Worm (Caenorhabditis elegans) whole organism, young adult: Measurements from ENCODE around the gene C45B2.1.

ENCODE experiments used
- D2030.7 ChIP-seq: fragments of 200-800 bp; sonication (Bioruptor generic); IDR thresholded peaks from 2 replicates; pipeline ENCODE4 v1.3.6; 2022; ENCODE audit warnings: missing genetic modification reagents, missing genetic modification characterization, missing compliant biosample characterization
- F22D6.2 ChIP-seq: sonication (generic microtip); optimal IDR thresholded peaks from 2 replicates; lab custom pipeline; 2016; ENCODE audit warnings: mild to moderate bottlenecking, missing genetic modification characterization, missing compliant biosample characterization
- F37B4.10 ChIP-seq: fragments of 200-800 bp; sonication (Bioruptor generic); IDR thresholded peaks from 2 replicates; pipeline ENCODE4 v1.3.6; 2022; ENCODE audit warnings: missing genetic modification characterization, missing compliant biosample characterization
- F52B5.7 ChIP-seq: sonication (generic microtip); optimal IDR thresholded peaks from 2 replicates; lab custom pipeline; 2016; ENCODE audit warnings: mild to moderate bottlenecking, missing genetic modification characterization, missing compliant biosample characterization
- F55B11.4 ChIP-seq: sonication (generic microtip); optimal IDR thresholded peaks from 2 replicates; lab custom pipeline; 2016; ENCODE audit warnings: missing compliant biosample characterization, missing genetic modification characterization, borderline replicate concordance; ENCODE audit not compliant: insufficient read depth
- Y53F4B.3 ChIP-seq: fragments of 200-800 bp; sonication (Bioruptor generic); IDR thresholded peaks from 2 replicates; pipeline ENCODE4 v1.3.6; 2022; ENCODE audit warnings: missing genetic modification reagents, missing genetic modification characterization, missing compliant biosample characterization
- Y56A3A.18 ChIP-seq: fragments of 200-800 bp; sonication (Bioruptor generic); IDR thresholded peaks from 2 replicates; pipeline ENCODE4 v1.3.6; 2022; ENCODE audit warnings: missing genetic modification reagents, missing genetic modification characterization, missing compliant biosample characterization
- ZK185.1 ChIP-seq: sonication (generic microtip); optimal IDR thresholded peaks from 2 replicates; lab custom pipeline; 2016; ENCODE audit warnings: mild to moderate bottlenecking, missing genetic modification characterization, missing compliant biosample characterization; ENCODE audit not compliant: poor library complexity, severe bottlenecking
- akir-1 ChIP-seq: fragments of 200-800 bp; sonication (Bioruptor generic); optimal IDR thresholded peaks from 2 replicates; lab custom pipeline; 2018; ENCODE audit warnings: mild to moderate bottlenecking, missing genetic modification characterization, moderate library complexity, missing compliant biosample characterization
- ama-1 ChIP-seq, 3 experiments: fragments of 150-350 bp in 1 of 3; sonication (generic microtip) in 2 of 3; optimal IDR thresholded peaks; 2 replicates each; lab custom pipeline; 2014 to 2018; ENCODE audit warnings: missing biosample characterization in 2 of 3, missing genetic modification characterization in 2 of 3, missing genetic modification reagents in 2 of 3
- aptf-3 ChIP-seq: fragments of 200-800 bp; sonication (Bioruptor generic); IDR thresholded peaks from 2 replicates; pipeline ENCODE4 v1.3.6; 2022; ENCODE audit warnings: missing genetic modification characterization, missing compliant biosample characterization
- bed-2 ChIP-seq: fragments of 200-800 bp; sonication (Bioruptor generic); IDR thresholded peaks from 2 replicates; pipeline ENCODE4 v1.3.6; 2022; ENCODE audit warnings: missing genetic modification reagents, missing genetic modification characterization, missing compliant biosample characterization
- ccch-3 ChIP-seq: fragments of 200-800 bp; sonication (Bioruptor generic); optimal IDR thresholded peaks from 2 replicates; lab custom pipeline; 2018; ENCODE audit warnings: mild to moderate bottlenecking, missing genetic modification characterization, missing compliant biosample characterization
- cebp-2 ChIP-seq: fragments of 200-800 bp; sonication (Bioruptor generic); IDR thresholded peaks from 2 replicates; pipeline ENCODE4 v1.3.6; 2022; ENCODE audit warnings: missing genetic modification characterization, missing compliant biosample characterization
- ceh-58 ChIP-seq: fragments of 200-800 bp; sonication (Bioruptor generic); IDR thresholded peaks from 2 replicates; pipeline ENCODE4 v1.3.6; 2022; ENCODE audit warnings: missing genetic modification characterization, missing compliant biosample characterization
- die-1 ChIP-seq: sonication (generic microtip); optimal IDR thresholded peaks from 2 replicates; lab custom pipeline; 2016; ENCODE audit warnings: missing genotype, mild to moderate bottlenecking, missing genetic modification characterization, missing compliant biosample characterization
- efl-1 ChIP-seq: fragments of 150-350 bp; optimal IDR thresholded peaks from 2 replicates; lab custom pipeline; 2014; ENCODE audit warnings: missing biosample characterization, missing genetic modification reagents, missing genetic modification characterization
- egl-18 ChIP-seq: fragments of 200-800 bp; sonication (Bioruptor generic); IDR thresholded peaks from 2 replicates; pipeline ENCODE4 v1.3.6; 2022; ENCODE audit warnings: missing genetic modification reagents, missing genetic modification characterization, missing compliant biosample characterization
- egrh-3 ChIP-seq: fragments of 200-800 bp; sonication (Bioruptor generic); IDR thresholded peaks from 2 replicates; pipeline ENCODE4 v1.3.6; 2022; ENCODE audit warnings: missing genetic modification reagents, missing genetic modification characterization, missing compliant biosample characterization
- ekl-4 ChIP-seq: fragments of 200-800 bp; sonication (Bioruptor generic); IDR thresholded peaks from 2 replicates; pipeline ENCODE4 v1.3.6; 2022; ENCODE audit warnings: missing genetic modification reagents, missing genetic modification characterization, missing compliant biosample characterization
- hlh-12 ChIP-seq: sonication (generic microtip); optimal IDR thresholded peaks from 2 replicates; lab custom pipeline; 2016; ENCODE audit warnings: missing genetic modification characterization, missing compliant biosample characterization
- hmg-1.2 ChIP-seq: fragments of 200-800 bp; sonication (Bioruptor generic); IDR thresholded peaks from 2 replicates; pipeline ENCODE4 v1.3.6; 2022; ENCODE audit warnings: missing genetic modification reagents, missing genetic modification characterization, missing compliant biosample characterization
- let-607 ChIP-seq, 2 experiments: fragments of 200-800 bp in 1 of 2; sonication (Bioruptor generic) in 1 of 2; sonication (generic microtip) in 1 of 2; optimal IDR thresholded peaks; 2 replicates each; lab custom pipeline; 2016 to 2018; ENCODE audit warnings: mild to moderate bottlenecking in 2 of 2, missing compliant biosample characterization in 2 of 2, missing genetic modification characterization in 2 of 2, moderate library complexity in 2 of 2, missing genotype in 1 of 2
- madf-10 ChIP-seq: sonication (generic microtip); optimal IDR thresholded peaks from 2 replicates; lab custom pipeline; 2016; ENCODE audit warnings: mild to moderate bottlenecking, missing genetic modification characterization, missing compliant biosample characterization
- madf-3 ChIP-seq: fragments of 200-800 bp; sonication (Bioruptor generic); IDR thresholded peaks from 2 replicates; pipeline ENCODE4 v1.3.6; 2022; ENCODE audit warnings: missing genetic modification reagents, missing genetic modification characterization, missing compliant biosample characterization
- mes-4 ChIP-seq: sonication (generic microtip); optimal IDR thresholded peaks from 2 replicates; lab custom pipeline; 2016; ENCODE audit warnings: missing genotype, missing genetic modification characterization, missing compliant biosample characterization
- nfyb-1 ChIP-seq: fragments of 200-800 bp; sonication (Bioruptor generic); IDR thresholded peaks from 2 replicates; pipeline ENCODE4 v1.3.6; 2022; ENCODE audit warnings: missing genetic modification reagents, missing genetic modification characterization, missing compliant biosample characterization
- nhr-179 ChIP-seq: sonication (generic microtip); optimal IDR thresholded peaks from 2 replicates; lab custom pipeline; 2016; ENCODE audit warnings: mild to moderate bottlenecking, missing genetic modification characterization, missing compliant biosample characterization
- nhr-27 ChIP-seq: fragments of 200-800 bp; sonication (Bioruptor generic); optimal IDR thresholded peaks from 2 replicates; lab custom pipeline; 2018; ENCODE audit warnings: mild to moderate bottlenecking, missing genetic modification characterization, moderate library complexity, missing compliant biosample characterization
- nhr-80 ChIP-seq: sonication (generic microtip); optimal IDR thresholded peaks from 2 replicates; lab custom pipeline; 2016; ENCODE audit warnings: missing genetic modification characterization, missing compliant biosample characterization
- pha-4 ChIP-seq: fragments of 150-350 bp; sonication (generic microtip); optimal IDR thresholded peaks from 2 replicates; lab custom pipeline; 2014; ENCODE audit warnings: missing biosample characterization, missing genetic modification reagents, missing genetic modification characterization
- rpc-1 ChIP-seq, 2 experiments: fragments of 150-350 bp in 1 of 2; sonication (generic microtip) in 1 of 2; optimal IDR thresholded peaks; 2 replicates each; lab custom pipeline; 2014 to 2018; ENCODE audit warnings: missing biosample characterization in 1 of 2, missing genetic modification characterization in 1 of 2, missing genetic modification reagents in 1 of 2, missing genotype in 1 of 2
- somi-1 ChIP-seq: fragments of 200-800 bp; sonication (Bioruptor generic); optimal IDR thresholded peaks from 2 replicates; lab custom pipeline; 2018; ENCODE audit warnings: mild to moderate bottlenecking, missing genetic modification characterization, missing compliant biosample characterization
- tbp1 ChIP-seq: fragments of 200-800 bp; sonication (Bioruptor generic); optimal IDR thresholded peaks from 2 replicates; lab custom pipeline; 2018; ENCODE audit warnings: mild to moderate bottlenecking, missing genetic modification characterization, missing compliant biosample characterization
- ztf-18 ChIP-seq: sonication (generic microtip); optimal IDR thresholded peaks from 2 replicates; lab custom pipeline; 2016; ENCODE audit warnings: missing genotype, mild to moderate bottlenecking, missing genetic modification characterization, missing compliant biosample characterization
- ztf-22 ChIP-seq: fragments of 200-800 bp; sonication (Bioruptor generic); optimal IDR thresholded peaks from 2 replicates; lab custom pipeline; 2018; ENCODE audit warnings: mild to moderate bottlenecking, missing genetic modification characterization, moderate library complexity, missing compliant biosample characterization
- ztf-25 ChIP-seq: fragments of 200-800 bp; sonication (Bioruptor generic); IDR thresholded peaks from 2 replicates; pipeline ENCODE4 v1.3.6; 2022; ENCODE audit warnings: missing genetic modification reagents, missing genetic modification characterization, missing compliant biosample characterization
- ztf-28 ChIP-seq: fragments of 200-800 bp; sonication (Bioruptor generic); IDR thresholded peaks from 2 replicates; pipeline ENCODE4 v1.3.6; 2022; ENCODE audit warnings: missing genetic modification reagents, missing genetic modification characterization, missing compliant biosample characterization

The C45B2.1 gene

DNA sequence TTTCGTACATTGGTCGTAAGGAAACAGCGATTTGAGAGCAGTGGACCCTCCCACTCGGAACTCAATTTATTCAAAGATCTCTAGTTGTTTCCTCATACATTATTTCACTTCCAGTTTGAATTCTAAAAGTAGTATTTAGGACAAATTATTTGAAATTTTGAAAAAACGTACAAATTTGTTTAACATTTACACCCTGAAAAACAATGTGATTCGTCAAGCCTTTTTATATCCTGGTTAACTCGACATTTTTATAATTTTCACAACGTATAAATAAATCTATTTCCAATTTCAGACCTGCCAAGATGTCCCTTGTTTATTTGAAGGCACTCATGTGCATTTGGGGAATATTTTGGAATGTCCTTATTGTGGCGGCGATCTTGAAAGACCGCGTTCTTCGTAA is 29.6 kb downstream of the C45B2.1 start, which contains the start of gene C15H9.3:
Gene C15H9.3 (plus strand): TSS at position 301 of the 400 bp plus-strand sequence.
- TF ChIP-seq ztf-28 (GFP tag; lab: Robert Waterston, UW) (no peak), ztf-18 (tag; lab: Kevin White, UChicago) (no peak), let-607 (tag; optimal IDR thresholded peaks at IDR 0.05; lab: Kevin White, UChicago) (no peak), ZK185.1 (tag; lab: Kevin White, UChicago) (no peak), nhr-179 (tag; lab: Kevin White, UChicago) (no peak), ccch-3 (GFP tag; lab: Kevin White, UChicago) (no peak), hlh-12 (tag; lab: Kevin White, UChicago) (no peak), madf-3 (GFP tag; lab: Robert Waterston, UW) (no peak), rpc-1 (optimal IDR thresholded peaks at IDR 0.05; lab: Kevin White, UChicago) (no peak), rpc-1 (tag; optimal IDR thresholded peaks at IDR 0.05; lab: Kevin White, UChicago) (no peak), Y56A3A.18 (GFP tag; lab: Robert Waterston, UW) (no peak), F22D6.2 (no peak), madf-10 (tag; lab: Kevin White, UChicago) (no peak), akir-1 (no peak), F55B11.4 (tag; lab: Kevin White, UChicago) (no peak), hmg-1.2 (GFP tag; lab: Robert Waterston, UW) (no peak)

DNA sequence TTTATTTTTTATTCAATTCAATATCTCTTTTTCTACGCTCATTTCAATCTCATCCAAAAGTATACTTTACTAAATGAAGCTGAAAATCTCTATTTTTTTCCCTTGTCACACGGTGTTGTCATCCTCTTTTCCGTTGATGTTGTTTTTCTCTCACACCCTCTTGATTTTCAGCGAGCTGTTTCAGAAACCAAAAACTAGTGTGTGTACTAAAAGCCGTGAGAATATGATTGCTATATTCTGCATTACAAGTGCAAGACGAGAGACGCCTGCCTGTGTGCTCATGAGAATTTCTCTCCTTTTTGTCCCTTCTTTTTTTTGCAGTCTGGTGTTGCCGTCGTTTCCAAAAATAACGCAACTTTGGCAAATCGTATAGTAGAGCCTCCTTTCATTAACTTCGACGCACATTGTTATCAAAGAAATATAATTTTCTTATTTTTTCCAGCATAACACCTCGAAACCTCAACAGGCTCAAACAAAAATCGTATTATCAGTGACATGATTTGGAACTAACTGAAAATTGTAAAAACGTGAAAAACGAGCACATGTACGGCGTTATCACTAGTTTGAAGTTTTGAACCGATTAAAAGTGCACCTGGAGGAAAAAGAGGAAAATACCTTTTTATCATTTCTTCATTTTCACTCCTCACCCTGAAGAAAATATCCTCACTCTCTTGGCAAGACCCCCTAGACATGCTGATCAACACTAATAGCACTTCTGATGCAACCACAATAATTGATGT is 32.3 kb downstream of the C45B2.1 start, which contains the start of gene C15H9.2:
Gene C15H9.2 (plus strand): TSS at position 441 of the 740 bp plus-strand sequence.
- TF ChIP-seq efl-1 (no peak), D2030.7 (no peak), akir-1 (no peak), ekl-4 (GFP tag; lab: Robert Waterston, UW) (no peak), nhr-179 (tag; lab: Kevin White, UChicago) (no peak), nhr-80 (tag; lab: Kevin White, UChicago) (peak; percentile 56), ceh-58 (GFP tag; lab: Robert Waterston, UW) (no peak), F37B4.10 (GFP tag; lab: Robert Waterston, UW) (no peak), nhr-27 (tag; lab: Kevin White, UChicago) (no peak)
- TF ChIP-seq, all 124 proteins: peak for 1

DNA sequence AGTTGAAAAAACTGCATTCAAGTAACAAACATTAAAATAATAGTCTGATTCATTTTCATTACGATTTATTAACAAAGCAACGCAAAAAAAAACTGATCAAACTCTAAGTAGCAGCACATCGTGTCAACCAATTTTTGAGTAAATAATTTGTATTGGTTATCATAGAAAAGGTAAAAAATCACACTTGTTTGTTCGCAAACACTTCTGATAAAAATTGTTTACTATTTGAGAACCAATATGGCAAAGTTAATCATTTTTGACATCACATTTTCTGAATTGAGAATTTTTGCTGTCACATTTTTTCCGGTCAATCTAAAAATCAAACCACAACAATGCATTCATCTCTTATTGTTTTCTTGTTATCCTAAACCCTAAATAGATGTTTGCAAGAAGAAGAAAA is 35.4 kb downstream of the C45B2.1 start:
- TF ChIP-seq pha-4 (peak; percentile 28), egrh-3 (GFP tag; lab: Robert Waterston, UW) (no peak), F52B5.7 (no peak)

DNA sequence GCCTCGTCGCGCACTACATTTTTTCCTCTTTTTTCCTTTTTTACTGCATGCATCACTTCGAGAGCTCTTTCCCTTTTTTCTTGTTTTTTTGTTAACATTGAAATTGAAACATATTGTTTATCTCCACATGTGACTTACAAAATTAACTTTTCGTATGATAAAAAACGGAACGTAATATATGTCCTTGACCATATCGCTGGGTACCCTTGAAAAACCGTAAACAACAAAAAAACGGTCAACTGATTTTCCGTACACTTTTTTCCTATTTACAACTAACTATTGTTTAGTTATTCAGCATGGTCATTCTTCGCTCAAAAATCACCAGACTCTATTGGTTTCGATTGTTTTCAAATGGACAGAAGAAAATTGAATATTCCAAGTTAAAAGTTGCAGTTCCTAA is 36.1 kb downstream of the C45B2.1 start, which contains the start of gene nnt-1:
Gene nnt-1 (plus strand): TSS at position 286 of the 400 bp plus-strand sequence.
- TF ChIP-seq tbp1: no peak
- no peak for TF ChIP-seq die-1
- TF ChIP-seq rpc-1 (optimal IDR thresholded peaks at IDR 0.05; lab: Kevin White, UChicago): no peak
- TF ChIP-seq rpc-1 (tag; optimal IDR thresholded peaks at IDR 0.05; lab: Kevin White, UChicago): no peak
- no peak for TF ChIP-seq aptf-3 (GFP tag; lab: Robert Waterston, UW)
- no peak for TF ChIP-seq ztf-22
- no peak for TF ChIP-seq akir-1
- TF ChIP-seq ztf-25 (GFP tag; lab: Robert Waterston, UW): no peak
- TF ChIP-seq ama-1 (optimal IDR thresholded peaks at IDR 0.05; lab: Kevin White, UChicago): no peak
- no peak for TF ChIP-seq ama-1 (GFP tag; optimal IDR thresholded peaks at IDR 0.05; lab: Kevin White, UChicago)
- no peak for TF ChIP-seq egl-18 (GFP tag; lab: Robert Waterston, UW)
- TF ChIP-seq bed-2 (GFP tag; lab: Robert Waterston, UW): no peak
- TF ChIP-seq cebp-2 (GFP tag; lab: Robert Waterston, UW): no peak
- no peak for TF ChIP-seq nfyb-1 (GFP tag; lab: Robert Waterston, UW)
- TF ChIP-seq mes-4 (tag; lab: Kevin White, UChicago): no peak
- TF ChIP-seq somi-1: no peak
- no peak for TF ChIP-seq Y53F4B.3
